Fruit fly (Drosophila melanogaster) whole organism, embryonic: ENCODE measurements around the gene schlank.

Source experiments
- Awh ChIP-seq: fragments of 200-800 bp; sonication (Bioruptor generic); IDR thresholded peaks from 2 replicates; pipeline ENCODE4, ENCODE4 v1.3.6; 2022; ENCODE audit warnings: missing biosample characterization, missing genetic modification characterization
- CG1024 ChIP-seq: fragments of 200-800 bp; sonication (Bioruptor generic); IDR thresholded peaks from 2 replicates; pipeline ENCODE4 v1.3.6; 2022; ENCODE audit warnings: missing biosample characterization, missing genetic modification characterization
- CG10321 ChIP-seq: fragments of 200-800 bp; sonication (Bioruptor generic); IDR thresholded peaks from 2 replicates; pipeline ENCODE4 v1.3.6; 2022; ENCODE audit warnings: missing biosample characterization, missing genetic modification characterization
- CG10979 ChIP-seq: fragments of 200-800 bp; sonication (Bioruptor generic); optimal IDR thresholded peaks from 2 replicates; lab custom pipeline; 2018; ENCODE audit warnings: missing biosample characterization, mild to moderate bottlenecking, missing genetic modification characterization, moderate library complexity
- CG11398 ChIP-seq: fragments of 200-800 bp; sonication (Bioruptor generic); optimal IDR thresholded peaks from 2 replicates; lab custom pipeline; 2016; ENCODE audit warnings: missing biosample characterization, missing genetic modification characterization
- CG14441 ChIP-seq: fragments of 200-800 bp; sonication (Bioruptor generic); IDR thresholded peaks from 2 replicates; pipeline ENCODE4 v1.3.6; 2022; ENCODE audit warnings: missing biosample characterization, missing genetic modification characterization
- CG1647 ChIP-seq: fragments of 200-800 bp; sonication (Bioruptor generic); optimal IDR thresholded peaks from 3 replicates; lab custom pipeline; 2016; ENCODE audit warnings: missing biosample characterization, missing genetic modification characterization
- CG17568 ChIP-seq: fragments of 200-800 bp; sonication (Bioruptor generic); optimal IDR thresholded peaks from 2 replicates; lab custom pipeline; 2018; ENCODE audit warnings: missing biosample characterization, mild to moderate bottlenecking, missing genetic modification characterization, moderate library complexity
- CG18476 ChIP-seq: fragments of 200-800 bp; sonication (Bioruptor generic); optimal IDR thresholded peaks from 2 replicates; lab custom pipeline; 2016; ENCODE audit warnings: missing biosample characterization, mild to moderate bottlenecking, missing genetic modification characterization
- CG30020 ChIP-seq: fragments of 200-800 bp; optimal IDR thresholded peaks from 2 replicates; lab custom pipeline; 2019; ENCODE audit warnings: missing biosample characterization, mild to moderate bottlenecking, missing genetic modification characterization, moderate library complexity
- CG33213 ChIP-seq: fragments of 200-800 bp; sonication (Bioruptor generic); optimal IDR thresholded peaks from 3 replicates; lab custom pipeline; 2016; ENCODE audit warnings: missing biosample characterization, missing genetic modification characterization
- CG3407 ChIP-seq: fragments of 200-800 bp; sonication (Bioruptor generic); optimal IDR thresholded peaks from 2 replicates; lab custom pipeline; 2018; ENCODE audit warnings: missing biosample characterization, mild to moderate bottlenecking, missing genetic modification characterization
- CG3726 ChIP-seq: fragments of 200-800 bp; sonication (Bioruptor generic); IDR thresholded peaks from 3 replicates; pipeline ENCODE4, ENCODE4 v1.3.6; 2022; ENCODE audit warnings: missing biosample characterization, missing genetic modification characterization
- CG6175 ChIP-seq: fragments of 200-800 bp; sonication (Bioruptor generic); IDR thresholded peaks from 3 replicates; pipeline ENCODE4 v1.3.6; 2022; ENCODE audit warnings: missing biosample characterization, missing genetic modification characterization
- CG7839 ChIP-seq: fragments of 200-800 bp; sonication (Bioruptor generic); optimal IDR thresholded peaks from 3 replicates; lab custom pipeline; 2018; ENCODE audit warnings: missing biosample characterization, mild to moderate bottlenecking, missing genetic modification characterization, moderate library complexity
- CG7963 ChIP-seq: fragments of 200-800 bp; sonication (Bioruptor generic); IDR thresholded peaks from 3 replicates; pipeline ENCODE4 v1.3.6; 2022; ENCODE audit warnings: missing biosample characterization, missing genetic modification characterization; ENCODE audit not compliant: partially characterized antibody
- D ChIP-seq, 2 experiments: fragments of 200-800 bp in 1 of 2; fragments of >200 bp in 1 of 2; sonication (Bioruptor generic) in 1 of 2; optimal IDR thresholded peaks; 2 replicates in 1 of 2; 3 replicates in 1 of 2; lab custom pipeline; 2017; ENCODE audit warnings: mild to moderate bottlenecking in 1 of 2, missing biosample characterization in 1 of 2, missing genetic modification characterization in 1 of 2, missing genetic modification reagents in 1 of 2
- Dip3 ChIP-seq: fragments of 200-800 bp; sonication (Bioruptor generic); optimal IDR thresholded peaks from 3 replicates; lab custom pipeline; 2016; ENCODE audit warnings: missing biosample characterization, missing genetic modification characterization
- Gsc ChIP-seq: fragments of 200-800 bp; sonication (Bioruptor generic); IDR thresholded peaks from 2 replicates; pipeline ENCODE4 v1.3.6; 2022; ENCODE audit warnings: missing biosample characterization, missing genetic modification characterization
- HLHmδ ChIP-seq: fragments of 200-800 bp; sonication (Bioruptor generic); optimal IDR thresholded peaks from 2 replicates; lab custom pipeline; 2018; ENCODE audit warnings: missing biosample characterization, mild to moderate bottlenecking, missing genetic modification characterization, moderate library complexity
- HmgD ChIP-seq: fragments of 200-800 bp; sonication (Bioruptor generic); optimal IDR thresholded peaks from 3 replicates; lab custom pipeline; 2016; ENCODE audit warnings: missing biosample characterization, missing genetic modification characterization
- Hsf ChIP-seq: fragments of 200-800 bp; sonication (Bioruptor generic); optimal IDR thresholded peaks from 3 replicates; lab custom pipeline; 2016; ENCODE audit warnings: missing biosample characterization, missing genetic modification characterization
- Lpt ChIP-seq: fragments of >200 bp; optimal IDR thresholded peaks from 2 replicates; lab custom pipeline; 2018; ENCODE audit warnings: missing biosample characterization, missing genetic modification characterization
- Nf-YB ChIP-seq: fragments of 200-800 bp; sonication (Bioruptor generic); optimal IDR thresholded peaks from 3 replicates; lab custom pipeline; 2019; ENCODE audit warnings: missing biosample characterization, mild to moderate bottlenecking, missing genetic modification characterization, moderate library complexity
- Sin3A ChIP-seq: fragments of >200 bp; optimal IDR thresholded peaks from 2 replicates; lab custom pipeline; 2018
- Six4 ChIP-seq: fragments of 200-800 bp; sonication (Bioruptor generic); optimal IDR thresholded peaks from 2 replicates; lab custom pipeline; 2016; ENCODE audit warnings: missing biosample characterization, missing genetic modification characterization
- Sox102F ChIP-seq: fragments of 200-800 bp; sonication (Bioruptor generic); optimal IDR thresholded peaks from 2 replicates; lab custom pipeline; 2018; ENCODE audit warnings: missing biosample characterization, mild to moderate bottlenecking, missing genetic modification characterization, moderate library complexity
- Usf ChIP-seq: fragments of 200-800 bp; sonication (Bioruptor generic); optimal IDR thresholded peaks from 2 replicates; lab custom pipeline; 2017; ENCODE audit warnings: missing genotype, missing biosample characterization, missing genetic modification characterization
- ab ChIP-seq: fragments of 200-800 bp; sonication (Bioruptor generic); optimal IDR thresholded peaks from 2 replicates; lab custom pipeline; 2016; ENCODE audit warnings: missing biosample characterization, missing genetic modification characterization
- ap ChIP-seq: fragments of 200-800 bp; sonication (Bioruptor generic); IDR thresholded peaks from 2 replicates; pipeline ENCODE4 v1.3.6; 2022; ENCODE audit warnings: missing biosample characterization, missing genetic modification characterization
- cad ChIP-seq: fragments of >200 bp; optimal IDR thresholded peaks from 2 replicates; lab custom pipeline; 2017; ENCODE audit warnings: missing biosample characterization, missing genetic modification characterization
- chinmo ChIP-seq: fragments of 200-800 bp; sonication (Bioruptor generic); IDR thresholded peaks from 4 replicates; pipeline ENCODE4 v1.3.6; 2022; ENCODE audit warnings: missing biosample characterization, missing genetic modification characterization; ENCODE audit not compliant: partially characterized antibody
- chn ChIP-seq: fragments of 200-800 bp; sonication (Bioruptor generic); optimal IDR thresholded peaks from 2 replicates; lab custom pipeline; 2016; ENCODE audit warnings: missing biosample characterization, missing genetic modification characterization
- crc ChIP-seq: fragments of 200-800 bp; sonication (Bioruptor generic); optimal IDR thresholded peaks from 2 replicates; lab custom pipeline; 2016; ENCODE audit warnings: missing biosample characterization, missing genetic modification characterization
- emc ChIP-seq: fragments of 200-800 bp; sonication (Bioruptor generic); optimal IDR thresholded peaks from 2 replicates; lab custom pipeline; 2016; ENCODE audit warnings: missing biosample characterization, missing genetic modification characterization
- fd96Cb ChIP-seq: fragments of 200-800 bp; sonication (Bioruptor generic); optimal IDR thresholded peaks from 2 replicates; lab custom pipeline; 2018; ENCODE audit warnings: missing biosample characterization, mild to moderate bottlenecking, missing genetic modification characterization, moderate library complexity
- ham ChIP-seq: fragments of 200-800 bp; sonication (Bioruptor generic); IDR thresholded peaks from 2 replicates; pipeline ENCODE4 v1.3.6; 2022; ENCODE audit warnings: missing biosample characterization, missing genetic modification characterization
- insv ChIP-seq, 2 experiments: fragments of 200-800 bp; sonication (Bioruptor generic); optimal IDR thresholded peaks; 3 replicates each; lab custom pipeline; 2016 to 2018; ENCODE audit warnings: missing biosample characterization in 2 of 2, missing genetic modification characterization in 2 of 2
- jigr1 ChIP-seq: fragments of 200-800 bp; sonication (Bioruptor generic); IDR thresholded peaks from 3 replicates; pipeline ENCODE4 v1.3.6; 2022; ENCODE audit warnings: missing biosample characterization, missing genetic modification characterization
- lbe ChIP-seq: fragments of 200-800 bp; sonication (Bioruptor generic); optimal IDR thresholded peaks from 2 replicates; lab custom pipeline; 2016; ENCODE audit warnings: missing biosample characterization, mild to moderate bottlenecking, missing genetic modification characterization
- lmd ChIP-seq: fragments of 200-800 bp; sonication (Bioruptor generic); IDR thresholded peaks from 2 replicates; pipeline ENCODE4 v1.3.6; 2022; ENCODE audit warnings: missing biosample characterization, missing genetic modification characterization
- lov ChIP-seq, 2 experiments: fragments of 200-800 bp in 1 of 2; fragments of >200 bp in 1 of 2; sonication (Bioruptor generic) in 1 of 2; IDR thresholded peaks in 1 of 2; optimal IDR thresholded peaks in 1 of 2; 2 replicates in 1 of 2; 3 replicates in 1 of 2; pipeline versions ENCODE4 v1.3.6 to Lab custom; 2017 to 2022; ENCODE audit warnings: missing biosample characterization in 1 of 2, missing genetic modification characterization in 1 of 2
- p53 ChIP-seq: fragments of 200-800 bp; sonication (Bioruptor generic); optimal IDR thresholded peaks from 2 replicates; lab custom pipeline; 2016; ENCODE audit warnings: missing biosample characterization, missing genetic modification characterization
- pho ChIP-seq: fragments of 200-800 bp; sonication (Bioruptor generic); optimal IDR thresholded peaks from 2 replicates; lab custom pipeline; 2016; ENCODE audit warnings: missing biosample characterization, missing genetic modification characterization
- pita ChIP-seq: fragments of 200-800 bp; sonication (Bioruptor generic); optimal IDR thresholded peaks from 2 replicates; lab custom pipeline; 2017; ENCODE audit warnings: missing biosample characterization, mild to moderate bottlenecking, missing genetic modification characterization
- rib ChIP-seq: fragments of 200-800 bp; sonication (Bioruptor generic); IDR thresholded peaks from 2 replicates; pipeline ENCODE4 v1.3.6; 2022; ENCODE audit warnings: missing biosample characterization, missing genetic modification characterization
- schlank ChIP-seq: fragments of 200-800 bp; sonication (Bioruptor generic); optimal IDR thresholded peaks from 2 replicates; lab custom pipeline; 2018; ENCODE audit warnings: missing biosample characterization, mild to moderate bottlenecking, missing genetic modification characterization
- stwl ChIP-seq: fragments of 200-800 bp; sonication (Bioruptor generic); optimal IDR thresholded peaks from 3 replicates; lab custom pipeline; 2018; ENCODE audit warnings: missing biosample characterization, mild to moderate bottlenecking, missing genetic modification characterization, moderate library complexity
- tio ChIP-seq: fragments of 200-800 bp; sonication (Bioruptor generic); optimal IDR thresholded peaks from 2 replicates; lab custom pipeline; 2017; ENCODE audit warnings: missing biosample characterization, missing genetic modification characterization, inconsistent platforms
- tup ChIP-seq: fragments of 200-800 bp; sonication (Bioruptor generic); optimal IDR thresholded peaks from 2 replicates; lab custom pipeline; 2016; ENCODE audit warnings: missing biosample characterization, mild to moderate bottlenecking, missing genetic modification characterization, moderate library complexity
- unc-4 ChIP-seq: fragments of 200-800 bp; sonication (Bioruptor generic); IDR thresholded peaks from 2 replicates; pipeline ENCODE4 v1.3.6; 2022; ENCODE audit warnings: missing biosample characterization, missing genetic modification characterization; ENCODE audit not compliant: partially characterized antibody

The schlank gene

dm6 chrX:6265456-6265877 is 1.6 kb downstream of the schlank start (continued):
- TF ChIP-seq lov (optimal IDR thresholded peaks at IDR 0.05; lab: Kevin White, UChicago) (no peak), lov (GFP tag; IDR thresholded peaks at IDR 0.05; lab: Robert Waterston, UW) (peak; percentile 89), CG7839 (peak; percentile 97), insv (GFP tag; optimal IDR thresholded peaks at IDR 0.05; lab: Kevin White, UChicago) (peak; percentile 17 to 67), CG1024 (GFP tag; lab: Robert Waterston, UW) (peak; percentile 88), lbe (GFP tag; lab: Kevin White, UChicago) (peak; percentile 69), Six4 (peak; percentile 94), stwl (tag; lab: Kevin White, UChicago) (peak; percentile 39), Dip3 (GFP tag; lab: Kevin White, UChicago) (peak; percentile 94), fd96Cb (tag; lab: Kevin White, UChicago) (peak; percentile 97), CG11398 (GFP tag; lab: Kevin White, UChicago) (peak; percentile 89), ham (peak; percentile 50; the same call in 1 of the 2 replicates), Sox102F (GFP tag; lab: Kevin White, UChicago) (peak; percentile 99), ab (GFP tag; lab: Kevin White, UChicago) (peak; percentile 92), Lpt (GFP tag; lab: Kevin White, UChicago) (no peak), chinmo (GFP tag; lab: Robert Waterston, UW) (no peak), Awh (GFP tag; lab: Robert Waterston, UW) (peak; percentile 93), schlank (tag; lab: Kevin White, UChicago) (peak; percentile 92), rib (peak; percentile 82), crc (GFP tag; lab: Kevin White, UChicago) (peak; percentile 95), unc-4 (GFP tag; lab: Robert Waterston, UW) (no peak), CG7963 (GFP tag; lab: Robert Waterston, UW) (no peak), Hsf (peak; percentile 97), cad (no peak), Usf (GFP tag; lab: Kevin White, UChicago) (peak; percentile 83), ap (GFP tag; lab: Robert Waterston, UW) (peak; percentile 91), CG30020 (tag; lab: Kevin White, UChicago) (peak; percentile 76), CG33213 (GFP tag; lab: Kevin White, UChicago) (peak; percentile 92), CG6175 (GFP tag; lab: Robert Waterston, UW) (peak; percentile 73), tup (GFP tag; lab: Kevin White, UChicago) (peak; percentile 78), p53 (GFP tag; lab: Kevin White, UChicago) (peak; percentile 84), chn (peak; percentile 97), Gsc (GFP tag; lab: Robert Waterston, UW) (peak; percentile 84), jigr1 (GFP tag; lab: Robert Waterston, UW) (peak; percentile 93), tio (GFP tag; lab: Kevin White, UChicago) (peak; percentile 98), pita (no peak), HLHmδ (no peak), CG10979 (tag; lab: Kevin White, UChicago) (peak; percentile 95), HmgD (GFP tag; lab: Kevin White, UChicago) (peak; percentile 91), CG1647 (GFP tag; lab: Kevin White, UChicago) (peak; percentile 93), CG17568 (GFP tag; lab: Kevin White, UChicago) (peak; percentile 91), D (optimal IDR thresholded peaks at IDR 0.05; lab: Kevin White, UChicago) (no peak), D (GFP tag; optimal IDR thresholded peaks at IDR 0.05; lab: Kevin White, UChicago) (peak; percentile 96), CG18476 (GFP tag; lab: Kevin White, UChicago) (peak; percentile 95), emc (GFP tag; lab: Kevin White, UChicago) (peak; percentile 83), CG3407 (GFP tag; lab: Kevin White, UChicago) (peak; percentile 93), CG14441 (GFP tag; lab: Robert Waterston, UW) (peak; percentile 95), Nf-YB (peak; percentile 85), lmd (peak; percentile 95), Sin3A (lab: Kevin White, UChicago) (no peak), CG3726 (GFP tag; lab: Robert Waterston, UW) (peak; percentile 89), pho (GFP tag; lab: Kevin White, UChicago) (peak; percentile 91), CG10321 (GFP tag; lab: Robert Waterston, UW) (peak; percentile 67)
